Worm (Caenorhabditis elegans): ENCODE data around the gene str-226.

DNA sequence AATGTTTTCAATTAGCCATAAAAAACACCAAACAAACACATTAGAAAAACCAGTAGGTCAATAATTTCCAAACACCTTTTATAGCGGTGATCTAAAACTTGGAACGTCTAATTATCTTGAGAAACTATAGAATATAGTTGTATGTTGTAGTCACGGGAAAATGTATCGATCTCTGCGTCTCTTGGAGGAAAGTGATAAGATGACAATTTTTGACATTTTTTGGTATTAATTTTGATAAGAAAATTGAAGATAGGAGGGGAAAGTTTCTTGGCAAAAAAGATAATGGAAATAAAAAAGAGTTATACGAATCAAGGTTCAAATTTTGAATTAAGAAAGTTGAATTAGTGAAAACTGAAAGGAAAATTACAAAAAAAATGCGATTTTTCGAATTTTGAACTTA lies 6.7 kb upstream of the str-226 start:
- TF ChIP-seq tbx-2 (tag; optimal IDR thresholded peaks at IDR 0.05) (no peak), hlh-13 (GFP tag; optimal IDR thresholded peaks at IDR 0.05) (no peak), nhr-232 (tag; optimal IDR thresholded peaks at IDR 0.05) (no peak), F13H6.1 (tag; optimal IDR thresholded peaks at IDR 0.05) (no peak), ztf-16 (tag; optimal IDR thresholded peaks at IDR 0.05) (no peak), ama-1 (optimal IDR thresholded peaks at IDR 0.05) (no peak)

Measured in whole organism, late embryonic.